Worm (Caenorhabditis elegans) whole organism, L3 larva: ENCODE results near the gene dlat-2.

Source experiments
- ZK546.5 ChIP-seq: sonication (generic microtip); optimal IDR thresholded peaks from 2 replicates; lab custom pipeline; 2017; ENCODE audit warnings: missing biosample characterization, missing genetic modification characterization
- aly-2 ChIP-seq: fragments of 150-350 bp; optimal IDR thresholded peaks from 2 replicates; lab custom pipeline; 2014; ENCODE audit warnings: missing biosample characterization, missing genetic modification characterization
- ama-1 ChIP-seq: fragments of 150-350 bp; optimal IDR thresholded peaks from 2 replicates; lab custom pipeline; 2018
- ceh-16 ChIP-seq: sonication (generic microtip); optimal IDR thresholded peaks from 2 replicates; lab custom pipeline; 2017; ENCODE audit warnings: missing biosample characterization, missing genetic modification characterization
- ceh-9 ChIP-seq: sonication (generic microtip); optimal IDR thresholded peaks from 2 replicates; lab custom pipeline; 2018; ENCODE audit warnings: missing biosample characterization, missing genetic modification characterization
- daf-12 ChIP-seq: fragments of 150-350 bp; optimal IDR thresholded peaks from 2 replicates; lab custom pipeline; 2014; ENCODE audit warnings: missing biosample characterization, missing genetic modification reagents, missing genetic modification characterization
- egl-27 ChIP-seq: sonication (generic microtip); optimal IDR thresholded peaks from 4 replicates; lab custom pipeline; 2017; ENCODE audit warnings: missing biosample characterization, missing genetic modification reagents, missing genetic modification characterization
- egl-5 ChIP-seq: fragments of 150-350 bp; optimal IDR thresholded peaks from 2 replicates; lab custom pipeline; 2017; ENCODE audit warnings: missing biosample characterization, missing genetic modification reagents, missing genetic modification characterization, inconsistent platforms
- elt-1 ChIP-seq: fragments of 150-350 bp; optimal IDR thresholded peaks from 2 replicates; lab custom pipeline; 2014; ENCODE audit warnings: missing biosample characterization, missing genetic modification characterization
- elt-2 ChIP-seq: sonication (generic microtip); optimal IDR thresholded peaks from 2 replicates; lab custom pipeline; 2016; ENCODE audit warnings: missing genetic modification reagents, mild to moderate bottlenecking, missing genetic modification characterization, missing compliant biosample characterization
- eor-1 ChIP-seq, 2 experiments: fragments of 150-350 bp; optimal IDR thresholded peaks; 2 replicates each; lab custom pipeline; 2014 to 2018; ENCODE audit warnings: missing biosample characterization in 2 of 2, missing genetic modification characterization in 2 of 2
- fkh-10 ChIP-seq: sonication (generic microtip); optimal IDR thresholded peaks from 2 replicates; lab custom pipeline; 2017; ENCODE audit warnings: missing biosample characterization, missing genetic modification reagents, missing genetic modification characterization
- fkh-2 ChIP-seq: fragments of 150-350 bp; optimal IDR thresholded peaks from 2 replicates; lab custom pipeline; 2014; ENCODE audit warnings: missing biosample characterization, missing genetic modification reagents, missing genetic modification characterization
- jun-1 ChIP-seq: fragments of 150-350 bp; optimal IDR thresholded peaks from 2 replicates; lab custom pipeline; 2014; ENCODE audit warnings: missing biosample characterization, missing genetic modification reagents, missing genetic modification characterization
- lin-15B ChIP-seq: fragments of 150-350 bp; optimal IDR thresholded peaks from 2 replicates; lab custom pipeline; 2014; ENCODE audit warnings: missing biosample characterization, missing genetic modification characterization
- lsy-12 ChIP-seq: sonication (generic microtip); optimal IDR thresholded peaks from 2 replicates; lab custom pipeline; 2016; ENCODE audit warnings: mild to moderate bottlenecking, missing genetic modification characterization, missing compliant biosample characterization
- mdl-1 ChIP-seq: fragments of 150-350 bp; optimal IDR thresholded peaks from 2 replicates; lab custom pipeline; 2014; ENCODE audit warnings: missing biosample characterization, missing genetic modification characterization
- mml-1 ChIP-seq: fragments of 150-350 bp; sonication (generic microtip); optimal IDR thresholded peaks from 3 replicates; lab custom pipeline; 2014; ENCODE audit warnings: missing biosample characterization, missing genetic modification characterization
- nfya-1 ChIP-seq: sonication (generic microtip); optimal IDR thresholded peaks from 2 replicates; lab custom pipeline; 2017; ENCODE audit warnings: missing genetic modification characterization, mild to moderate bottlenecking, missing compliant biosample characterization, antibody characterized with exemption, moderate library complexity; ENCODE audit not compliant: insufficient read depth
- nhr-11 ChIP-seq: fragments of 150-350 bp; optimal IDR thresholded peaks from 2 replicates; lab custom pipeline; 2014; ENCODE audit warnings: missing biosample characterization, missing genetic modification characterization
- nhr-12 ChIP-seq: fragments of 150-350 bp; optimal IDR thresholded peaks from 2 replicates; lab custom pipeline; 2014; ENCODE audit warnings: missing biosample characterization, missing genetic modification characterization
- nhr-23 ChIP-seq: fragments of 150-350 bp; optimal IDR thresholded peaks from 2 replicates; lab custom pipeline; 2014; ENCODE audit warnings: missing biosample characterization, missing genetic modification reagents, missing genetic modification characterization
- nhr-237 ChIP-seq: fragments of 150-350 bp; optimal IDR thresholded peaks from 2 replicates; lab custom pipeline; 2014; ENCODE audit warnings: missing biosample characterization, missing genetic modification characterization
- nhr-67 ChIP-seq: fragments of 150-350 bp; optimal IDR thresholded peaks from 2 replicates; lab custom pipeline; 2014; ENCODE audit warnings: missing biosample characterization, missing genetic modification characterization
- nhr-76 ChIP-seq: fragments of 150-350 bp; sonication (generic microtip); optimal IDR thresholded peaks from 5 replicates; lab custom pipeline; 2014; ENCODE audit warnings: missing biosample characterization, missing genetic modification characterization
- nhr-77 ChIP-seq: fragments of 150-350 bp; optimal IDR thresholded peaks from 2 replicates; lab custom pipeline; 2014; ENCODE audit warnings: missing biosample characterization, missing genetic modification characterization
- pha-4 ChIP-seq: fragments of 150-350 bp; optimal IDR thresholded peaks from 2 replicates; lab custom pipeline; 2014; ENCODE audit warnings: missing biosample characterization, missing genetic modification reagents, missing genetic modification characterization
- pqm-1 ChIP-seq: fragments of 150-350 bp; optimal IDR thresholded peaks from 2 replicates; lab custom pipeline; 2017; ENCODE audit warnings: missing biosample characterization, missing genetic modification characterization, inconsistent platforms
- snpc-4 ChIP-seq: fragments of 150-350 bp; optimal IDR thresholded peaks from 2 replicates; lab custom pipeline; 2014; ENCODE audit warnings: missing biosample characterization, missing genetic modification characterization
- tbx-2 ChIP-seq: sonication (generic microtip); optimal IDR thresholded peaks from 2 replicates; lab custom pipeline; 2016; ENCODE audit warnings: mild to moderate bottlenecking, missing genetic modification characterization, missing compliant biosample characterization
- unc-62 ChIP-seq: fragments of 150-350 bp; sonication (generic microtip); optimal IDR thresholded peaks from 4 replicates; lab custom pipeline; 2014; ENCODE audit warnings: missing biosample characterization, missing genetic modification reagents, missing genetic modification characterization
- zag-1 ChIP-seq: fragments of 150-350 bp; optimal IDR thresholded peaks from 2 replicates; lab custom pipeline; 2014; ENCODE audit warnings: missing biosample characterization, missing genetic modification characterization
- ztf-11 ChIP-seq: fragments of 150-350 bp; optimal IDR thresholded peaks from 2 replicates; lab custom pipeline; 2014; ENCODE audit warnings: missing biosample characterization, missing genetic modification characterization
- ztf-4 ChIP-seq: fragments of 150-350 bp; optimal IDR thresholded peaks from 2 replicates; lab custom pipeline; 2014; ENCODE audit warnings: missing biosample characterization, missing genetic modification characterization

dlat-2 gene

ce11 chrIV:17399455-17399854 lies 19.0 kb downstream of the dlat-2 start, which contains the start of gene T02D1.4:
TSS of gene T02D1.4 (plus strand) at chrIV:17399755.
- TF ChIP-seq egl-5: no peak
- TF ChIP-seq fkh-2 (tag; lab: Kevin White, UChicago): no peak
- TF ChIP-seq ZK546.5 (tag; lab: Kevin White, UChicago): no peak
- no peak for TF ChIP-seq lin-15B
- no peak for TF ChIP-seq ama-1 (lab: Kevin White, UChicago)
- no peak for TF ChIP-seq nfya-1 (tag; lab: Kevin White, UChicago)
- no peak for TF ChIP-seq nhr-76 (tag; lab: Kevin White, UChicago)
- no peak for TF ChIP-seq elt-2
- no peak for TF ChIP-seq pha-4 (tag; lab: Kevin White, UChicago)
- no peak for TF ChIP-seq mml-1 (tag; lab: Kevin White, UChicago)
- TF ChIP-seq jun-1 (tag; lab: Kevin White, UChicago): no peak
- no peak for TF ChIP-seq ceh-9 (tag; lab: Kevin White, UChicago)
- no peak for TF ChIP-seq ceh-16 (tag; lab: Kevin White, UChicago)
- TF ChIP-seq ztf-4 (tag; lab: Kevin White, UChicago): no peak
- no peak for TF ChIP-seq elt-1 (tag; lab: Kevin White, UChicago)
- TF ChIP-seq nhr-67 (tag; lab: Kevin White, UChicago): no peak

DNA sequence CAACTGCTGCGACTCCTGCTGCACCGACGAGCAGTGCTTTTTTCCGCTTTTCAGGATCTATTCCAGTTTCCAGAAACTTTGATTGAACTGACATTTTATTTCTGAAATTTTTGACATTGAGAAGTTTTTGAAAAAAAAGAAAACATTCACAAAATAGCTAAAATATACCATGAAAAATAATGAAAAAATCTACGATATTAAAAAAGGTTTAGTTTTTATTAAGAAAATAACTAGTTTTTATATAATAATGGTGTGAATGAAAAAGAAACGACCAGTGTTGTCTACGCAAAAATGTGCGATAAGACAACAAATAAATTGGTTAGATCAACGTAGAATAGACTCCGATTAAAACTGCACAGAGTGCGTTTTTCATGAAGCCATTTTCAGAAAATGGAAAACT lies 25.1 kb downstream of the dlat-2 start, which contains the start of gene pmp-4:
Gene pmp-4, minus strand, starts transcription at position 101 of the 400 bp plus-strand sequence.
- no peak for TF ChIP-seq nhr-237 (tag; lab: Kevin White, UChicago)
- TF ChIP-seq ztf-4 (tag; lab: Kevin White, UChicago): no peak
- no peak for TF ChIP-seq nhr-11
- TF ChIP-seq jun-1 (tag; lab: Kevin White, UChicago): no peak
- TF ChIP-seq ama-1 (lab: Kevin White, UChicago): no peak
- no peak for TF ChIP-seq tbx-2 (tag; lab: Kevin White, UChicago)
- TF ChIP-seq zag-1: no peak
- TF ChIP-seq elt-1 (tag; lab: Kevin White, UChicago): no peak
- TF ChIP-seq nhr-23 (tag; lab: Kevin White, UChicago): no peak
- no peak for TF ChIP-seq lsy-12 (tag; lab: Kevin White, UChicago)
- no peak for TF ChIP-seq aly-2
- no peak for TF ChIP-seq elt-2
- TF ChIP-seq fkh-10 (GFP tag; lab: Kevin White, UChicago): no peak
- no peak for TF ChIP-seq nhr-12 (tag; lab: Kevin White, UChicago)
- no peak for TF ChIP-seq fkh-2 (tag; lab: Kevin White, UChicago)
- TF ChIP-seq nhr-77 (tag; lab: Kevin White, UChicago): no peak
- no peak for TF ChIP-seq nfya-1 (tag; lab: Kevin White, UChicago)
- TF ChIP-seq pha-4 (tag; lab: Kevin White, UChicago): no peak

DNA sequence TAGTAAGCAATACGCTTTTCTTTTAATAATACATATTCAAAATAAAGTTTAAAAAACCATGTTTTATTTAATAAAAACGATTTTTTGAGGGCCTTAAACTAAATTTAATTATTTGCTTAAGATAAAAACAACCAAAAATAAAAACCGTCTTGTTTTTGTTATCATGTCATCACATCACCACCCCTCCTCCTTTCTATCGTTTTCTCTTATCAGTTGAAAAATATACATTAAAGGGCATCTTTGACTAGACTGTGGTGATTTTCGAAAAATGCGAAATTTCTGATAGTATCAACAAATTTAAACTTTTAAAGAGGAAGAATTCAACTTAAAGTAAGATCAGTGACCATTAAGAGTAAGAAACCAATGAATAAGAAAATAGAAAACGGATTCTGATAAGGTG lies 25.7 kb downstream of the dlat-2 start:
- TF ChIP-seq pqm-1 (tag; lab: Kevin White, UChicago) (peak; percentile 60), jun-1 (tag; lab: Kevin White, UChicago) (peak; percentile 8), nhr-237 (tag; lab: Kevin White, UChicago) (no peak), elt-2 (peak; percentile 76), eor-1 (tag; optimal IDR thresholded peaks at IDR 0.05; lab: Kevin White, UChicago) (no peak), nhr-77 (tag; lab: Kevin White, UChicago) (no peak)

ce11 chrIV:17407025-17407424 lies 26.6 kb downstream of the dlat-2 start, which contains the start of gene T02D1.7:
TSS of gene T02D1.7 (minus strand) at chrIV:17407125.
- TF ChIP-seq mml-1 (tag; lab: Kevin White, UChicago) (no peak), tbx-2 (tag; lab: Kevin White, UChicago) (no peak), nhr-77 (tag; lab: Kevin White, UChicago) (no peak), zag-1 (no peak), elt-2 (no peak), unc-62 (GFP tag; lab: Kevin White, UChicago) (no peak), mdl-1 (tag; lab: Kevin White, UChicago) (no peak), nhr-67 (tag; lab: Kevin White, UChicago) (no peak), pha-4 (tag; lab: Kevin White, UChicago) (no peak), egl-27 (no peak), ztf-11 (tag; lab: Kevin White, UChicago) (no peak), nhr-12 (tag; lab: Kevin White, UChicago) (no peak), snpc-4 (no peak), nhr-237 (tag; lab: Kevin White, UChicago) (no peak), pqm-1 (tag; lab: Kevin White, UChicago) (no peak), ama-1 (lab: Kevin White, UChicago) (no peak), nfya-1 (tag; lab: Kevin White, UChicago) (no peak), eor-1 (tag; optimal IDR thresholded peaks at IDR 0.05; lab: Kevin White, UChicago) (no peak), daf-12 (tag; lab: Kevin White, UChicago) (no peak)
- TF ChIP-seq, all 47 proteins: peak for 0
